Fruit fly (Drosophila melanogaster): Measurements from ENCODE around the gene CG44038.
A peak's percentile ranks its signal among the peaks of the same experiment; 100 is the strongest.

The CG44038 gene

dm6 chr3R:12222093-12222492 lies 38.7 kb upstream of the CG44038 start, which contains the start of gene Rsbp15 (continued):
- TF ChIP-seq HmgD (GFP tag; optimal IDR thresholded peaks at IDR 0.05): peak; percentile 23
- TF ChIP-seq Dp (GFP tag; optimal IDR thresholded peaks at IDR 0.05): peak; percentile 43
- no peak for TF ChIP-seq fd102C (GFP tag; optimal IDR thresholded peaks at IDR 0.05)
- TF ChIP-seq Mad (GFP tag; optimal IDR thresholded peaks at IDR 0.05): no peak
- peak; percentile 47; the same call in 2 of the 3 replicates for TF ChIP-seq CG16813 (GFP tag; IDR thresholded peaks at IDR 0.05; ENCODE audit: partially characterized antibody)
- TF ChIP-seq CG2199 (GFP tag; IDR thresholded peaks at IDR 0.05): peak; percentile 65; the same call in 2 of the 3 replicates
- TF ChIP-seq Dip2 (GFP tag; IDR thresholded peaks at IDR 0.05): peak; percentile 97
- TF ChIP-seq CG2129 (GFP tag; IDR thresholded peaks at IDR 0.05; ENCODE audit: partially characterized antibody): no peak
- TF ChIP-seq Hr3 (GFP tag; optimal IDR thresholded peaks at IDR 0.05): no peak
- TF ChIP-seq CG13123 (GFP tag; optimal IDR thresholded peaks at IDR 0.05): no peak
- no peak for TF ChIP-seq pros (GFP tag; optimal IDR thresholded peaks at IDR 0.05)
- peak; percentile 98 for TF ChIP-seq CTCF (GFP tag; optimal IDR thresholded peaks at IDR 0.05)
- TF ChIP-seq CG6654 (GFP tag; optimal IDR thresholded peaks at IDR 0.05): no peak
- TF ChIP-seq CG10366 (GFP tag; IDR thresholded peaks at IDR 0.05): no peak
- no peak for TF ChIP-seq pfk (GFP tag; optimal IDR thresholded peaks at IDR 0.05)
- no peak for TF ChIP-seq CG12744 (GFP tag; optimal IDR thresholded peaks at IDR 0.05)
- peak; percentile 69 for TF ChIP-seq amos (GFP tag; IDR thresholded peaks at IDR 0.05; ENCODE audit: partially characterized antibody)
- no peak for TF ChIP-seq CG13894 (tag; optimal IDR thresholded peaks at IDR 0.05)

- TF ChIP-seq CG10274 (GFP tag; optimal IDR thresholded peaks at IDR 0.05) (no peak), croc (GFP tag; conservative IDR thresholded peaks at IDR 0.05) (no peak), bigmax (GFP tag; optimal IDR thresholded peaks at IDR 0.05) (no peak), scrt (GFP tag; optimal IDR thresholded peaks at IDR 0.05) (no peak), tx (GFP tag; optimal IDR thresholded peaks at IDR 0.05) (no peak), Adf1 (GFP tag; IDR thresholded peaks at IDR 0.05) (no peak), dmrt99B (tag; optimal IDR thresholded peaks at IDR 0.05) (no peak), CG9727 (GFP tag; optimal IDR thresholded peaks at IDR 0.05) (no peak), CG7839 (tag; optimal IDR thresholded peaks at IDR 0.05) (no peak), Bdp1 (GFP tag; optimal IDR thresholded peaks at IDR 0.05) (no peak), ttk (GFP tag; IDR thresholded peaks at IDR 0.05) (no peak), ato (GFP tag; IDR thresholded peaks at IDR 0.05; ENCODE audit: partially characterized antibody) (no peak), Ptx1 (GFP tag; IDR thresholded peaks at IDR 0.05) (no peak), CG31388 (GFP tag; optimal IDR thresholded peaks at IDR 0.05) (no peak), CG11504 (tag; optimal IDR thresholded peaks at IDR 0.05) (no peak), YL-1 (GFP tag; optimal IDR thresholded peaks at IDR 0.05) (no peak), kay (GFP tag; optimal IDR thresholded peaks at IDR 0.05) (no peak), Asciz (GFP tag; optimal IDR thresholded peaks at IDR 0.05) (no peak), Sry-δ (GFP tag; optimal IDR thresholded peaks at IDR 0.05) (no peak), CG3726 (GFP tag; IDR thresholded peaks at IDR 0.05) (no peak)
Observed at dm6 chr3R:12224919-12225318, 35.9 kb upstream of the CG44038 start, which contains the start of gene CG17404. TSS of gene CG17404 (minus strand) at chr3R:12225019.

- TF ChIP-seq Tbp (GFP tag; optimal IDR thresholded peaks at IDR 0.05): no peak
- no peak for TF ChIP-seq ham (GFP tag; IDR thresholded peaks at IDR 0.05)
- no peak for TF ChIP-seq CG17385 (GFP tag; optimal IDR thresholded peaks at IDR 0.05)
- no peak for TF ChIP-seq lov (optimal IDR thresholded peaks at IDR 0.05)
- TF ChIP-seq lov (GFP tag; IDR thresholded peaks at IDR 0.05): no peak
Observed at dm6 chr3R:12226239-12226638, 34.5 kb upstream of the CG44038 start, which contains the start of gene CG12256. TSS of gene CG12256 (minus strand) at chr3R:12226339.

Measured in whole organism, embryonic.